Worm (Caenorhabditis elegans) whole organism, late embryonic: ENCODE measurements around the gene F17E9.4.

Experiments used
- C08G9.2 ChIP-seq: sonication (generic microtip); optimal IDR thresholded peaks from 2 replicates; lab custom pipeline; 2016; ENCODE audit warnings: mild to moderate bottlenecking, missing genetic modification characterization, moderate library complexity, missing compliant biosample characterization
- C38D4.7 ChIP-seq: fragments of 200-800 bp; sonication (Bioruptor generic); optimal IDR thresholded peaks from 2 replicates; lab custom pipeline; 2018; ENCODE audit warnings: mild to moderate bottlenecking, missing genetic modification characterization, moderate library complexity, missing compliant biosample characterization
- F13H6.1 ChIP-seq: sonication (generic microtip); optimal IDR thresholded peaks from 2 replicates; lab custom pipeline; 2016; ENCODE audit warnings: missing genetic modification characterization, missing compliant biosample characterization
- K02D7.2 ChIP-seq: sonication (generic microtip); optimal IDR thresholded peaks from 2 replicates; lab custom pipeline; 2017; ENCODE audit warnings: mild to moderate bottlenecking, missing genetic modification characterization, missing compliant biosample characterization
- K09A11.1 ChIP-seq: sonication (generic microtip); optimal IDR thresholded peaks from 2 replicates; lab custom pipeline; 2017; ENCODE audit warnings: antibody characterized with exemption, mild to moderate bottlenecking, missing genetic modification characterization, missing compliant biosample characterization; ENCODE audit not compliant: insufficient read depth
- T23F11.4 ChIP-seq: fragments of 200-800 bp; sonication (Bioruptor generic); optimal IDR thresholded peaks from 2 replicates; lab custom pipeline; 2018; ENCODE audit warnings: mild to moderate bottlenecking, missing genetic modification characterization, missing compliant biosample characterization
- Y22D7AL.16 ChIP-seq: sonication (generic microtip); optimal IDR thresholded peaks from 2 replicates; lab custom pipeline; 2016; ENCODE audit warnings: missing genetic modification characterization, missing compliant biosample characterization
- ahr-1 ChIP-seq: sonication (generic microtip); optimal IDR thresholded peaks from 2 replicates; lab custom pipeline; 2016; ENCODE audit warnings: missing genetic modification characterization, missing compliant biosample characterization
- ama-1 ChIP-seq: fragments of 150-350 bp; optimal IDR thresholded peaks from 2 replicates; lab custom pipeline; 2014
- ceh-14 ChIP-seq: sonication (generic microtip); optimal IDR thresholded peaks from 2 replicates; lab custom pipeline; 2016; ENCODE audit warnings: missing genotype, missing genetic modification characterization, missing compliant biosample characterization
- ceh-18 ChIP-seq: sonication (generic microtip); optimal IDR thresholded peaks from 2 replicates; lab custom pipeline; 2016; ENCODE audit warnings: missing genetic modification characterization, missing compliant biosample characterization
- ceh-19 ChIP-seq: fragments of 200-800 bp; sonication (Bioruptor generic); optimal IDR thresholded peaks from 2 replicates; lab custom pipeline; 2018; ENCODE audit warnings: mild to moderate bottlenecking, missing genetic modification characterization, missing compliant biosample characterization
- ceh-2 ChIP-seq: sonication (generic microtip); optimal IDR thresholded peaks from 2 replicates; lab custom pipeline; 2016; ENCODE audit warnings: missing genotype, missing genetic modification characterization, missing compliant biosample characterization
- ceh-22 ChIP-seq: sonication (generic microtip); optimal IDR thresholded peaks from 2 replicates; lab custom pipeline; 2017; ENCODE audit warnings: missing biosample characterization, missing genetic modification characterization
- ceh-24 ChIP-seq: sonication (generic microtip); optimal IDR thresholded peaks from 2 replicates; lab custom pipeline; 2016; ENCODE audit warnings: mild to moderate bottlenecking, missing genetic modification characterization, missing compliant biosample characterization
- ceh-30 ChIP-seq: fragments of 150-350 bp; optimal IDR thresholded peaks from 2 replicates; lab custom pipeline; 2014; ENCODE audit warnings: missing biosample characterization, missing genetic modification characterization
- ceh-31 ChIP-seq: sonication (generic microtip); optimal IDR thresholded peaks from 2 replicates; lab custom pipeline; 2016; ENCODE audit warnings: missing genetic modification characterization, missing compliant biosample characterization
- ceh-34 ChIP-seq: sonication (generic microtip); optimal IDR thresholded peaks from 2 replicates; lab custom pipeline; 2016; ENCODE audit warnings: mild to moderate bottlenecking, missing genetic modification characterization, missing compliant biosample characterization
- ceh-45 ChIP-seq: fragments of 200-800 bp; sonication (Bioruptor generic); IDR thresholded peaks from 2 replicates; pipeline ENCODE4 v1.3.6; 2022; ENCODE audit warnings: missing genetic modification reagents, missing genetic modification characterization, missing compliant biosample characterization
- ceh-48 ChIP-seq: sonication (generic microtip); optimal IDR thresholded peaks from 2 replicates; lab custom pipeline; 2016; ENCODE audit warnings: missing genetic modification characterization, inconsistent platforms, missing compliant biosample characterization
- ceh-6 ChIP-seq: fragments of 200-800 bp; sonication (Bioruptor generic); optimal IDR thresholded peaks from 2 replicates; lab custom pipeline; 2018; ENCODE audit warnings: mild to moderate bottlenecking, missing genetic modification characterization, missing compliant biosample characterization
- che-1 ChIP-seq: sonication (generic microtip); optimal IDR thresholded peaks from 2 replicates; lab custom pipeline; 2016; ENCODE audit warnings: mild to moderate bottlenecking, missing genetic modification characterization, missing compliant biosample characterization
- dmd-4 ChIP-seq: sonication (generic microtip); optimal IDR thresholded peaks from 2 replicates; lab custom pipeline; 2016; ENCODE audit warnings: borderline replicate concordance, missing genetic modification characterization, missing compliant biosample characterization
- elt-2 ChIP-seq: sonication (generic microtip); optimal IDR thresholded peaks from 2 replicates; lab custom pipeline; 2016; ENCODE audit warnings: missing genetic modification reagents, missing genetic modification characterization, missing compliant biosample characterization
- elt-4 ChIP-seq: sonication (generic microtip); optimal IDR thresholded peaks from 2 replicates; lab custom pipeline; 2016; ENCODE audit warnings: missing genetic modification characterization, missing compliant biosample characterization
- ets-4 ChIP-seq: sonication (generic microtip); optimal IDR thresholded peaks from 2 replicates; lab custom pipeline; 2016; ENCODE audit warnings: missing genetic modification characterization, missing compliant biosample characterization
- fax-1 ChIP-seq: sonication (generic microtip); optimal IDR thresholded peaks from 2 replicates; lab custom pipeline; 2016; ENCODE audit warnings: missing genotype, missing genetic modification characterization, missing compliant biosample characterization
- fkh-10 ChIP-seq: fragments of 150-350 bp; optimal IDR thresholded peaks from 2 replicates; lab custom pipeline; 2014; ENCODE audit warnings: missing biosample characterization, missing genetic modification reagents, missing genetic modification characterization
- fkh-6 ChIP-seq: sonication (generic microtip); optimal IDR thresholded peaks from 2 replicates; lab custom pipeline; 2016; ENCODE audit warnings: missing genetic modification characterization, missing compliant biosample characterization
- hlh-13 ChIP-seq: fragments of 200-800 bp; sonication (Bioruptor generic); optimal IDR thresholded peaks from 2 replicates; lab custom pipeline; 2018; ENCODE audit warnings: mild to moderate bottlenecking, missing genetic modification characterization, missing compliant biosample characterization
- hlh-15 ChIP-seq: sonication (generic microtip); optimal IDR thresholded peaks from 2 replicates; lab custom pipeline; 2016; ENCODE audit warnings: missing genetic modification characterization, missing compliant biosample characterization
- hlh-30 ChIP-seq: sonication (generic microtip); optimal IDR thresholded peaks from 2 replicates; lab custom pipeline; 2017; ENCODE audit warnings: antibody characterized with exemption, missing genetic modification characterization, missing compliant biosample characterization; ENCODE audit not compliant: insufficient read depth
- lim-6 ChIP-seq: sonication (generic microtip); optimal IDR thresholded peaks from 2 replicates; lab custom pipeline; 2016; ENCODE audit warnings: missing genetic modification characterization, missing compliant biosample characterization
- madf-2 ChIP-seq: sonication (generic microtip); optimal IDR thresholded peaks from 2 replicates; lab custom pipeline; 2017; ENCODE audit warnings: missing genetic modification characterization, missing compliant biosample characterization
- nfya-1 ChIP-seq: sonication (generic microtip); optimal IDR thresholded peaks from 2 replicates; lab custom pipeline; 2017; ENCODE audit warnings: missing genetic modification characterization, mild to moderate bottlenecking, missing compliant biosample characterization, antibody characterized with exemption, moderate library complexity
- nhr-11 ChIP-seq: fragments of 150-350 bp; optimal IDR thresholded peaks from 2 replicates; lab custom pipeline; 2014; ENCODE audit warnings: missing biosample characterization, missing genetic modification characterization
- nhr-232 ChIP-seq: sonication (generic microtip); optimal IDR thresholded peaks from 2 replicates; lab custom pipeline; 2016; ENCODE audit warnings: missing genetic modification characterization, missing compliant biosample characterization
- npax-4 ChIP-seq: sonication (generic microtip); optimal IDR thresholded peaks from 2 replicates; lab custom pipeline; 2016; ENCODE audit warnings: missing genetic modification characterization, missing compliant biosample characterization
- pat-9 ChIP-seq: fragments of 200-800 bp; sonication (Bioruptor generic); optimal IDR thresholded peaks from 2 replicates; lab custom pipeline; 2018; ENCODE audit warnings: mild to moderate bottlenecking, missing genetic modification characterization, moderate library complexity, missing compliant biosample characterization
- pha-2 ChIP-seq: sonication (generic microtip); optimal IDR thresholded peaks from 2 replicates; lab custom pipeline; 2017; ENCODE audit warnings: mild to moderate bottlenecking, missing genetic modification characterization, missing compliant biosample characterization
- pqm-1 ChIP-seq: sonication (generic microtip); optimal IDR thresholded peaks from 2 replicates; lab custom pipeline; 2016; ENCODE audit warnings: missing genetic modification characterization, missing compliant biosample characterization
- sdc-2 ChIP-seq: sonication (generic microtip); optimal IDR thresholded peaks from 2 replicates; lab custom pipeline; 2016; ENCODE audit warnings: missing genotype, missing genetic modification characterization, missing compliant biosample characterization
- sox-4 ChIP-seq: sonication (generic microtip); optimal IDR thresholded peaks from 2 replicates; lab custom pipeline; 2017; ENCODE audit warnings: mild to moderate bottlenecking, missing genetic modification characterization, inconsistent platforms, missing compliant biosample characterization
- syd-9 ChIP-seq: sonication (generic microtip); optimal IDR thresholded peaks from 2 replicates; lab custom pipeline; 2016; ENCODE audit warnings: mild to moderate bottlenecking, missing genetic modification characterization, moderate library complexity, missing compliant biosample characterization
- tbx-2 ChIP-seq: sonication (generic microtip); optimal IDR thresholded peaks from 2 replicates; lab custom pipeline; 2016; ENCODE audit warnings: missing genetic modification characterization, missing compliant biosample characterization
- unc-42 ChIP-seq: sonication (generic microtip); optimal IDR thresholded peaks from 2 replicates; lab custom pipeline; 2016; ENCODE audit warnings: missing genotype, missing genetic modification characterization, missing compliant biosample characterization
- unc-55 ChIP-seq: sonication (generic microtip); optimal IDR thresholded peaks from 2 replicates; lab custom pipeline; 2017; ENCODE audit warnings: missing biosample characterization, missing genetic modification reagents, missing genetic modification characterization
- unc-86 ChIP-seq: sonication (generic microtip); optimal IDR thresholded peaks from 2 replicates; lab custom pipeline; 2016; ENCODE audit warnings: missing genetic modification characterization, missing compliant biosample characterization
- ztf-16 ChIP-seq: sonication (generic microtip); optimal IDR thresholded peaks from 2 replicates; lab custom pipeline; 2017; ENCODE audit warnings: missing genetic modification characterization, missing compliant biosample characterization

F17E9.4 gene

ce11 chrIV:8375381-8375780 is 27.2 kb downstream of the F17E9.4 start (continued):
- TF ChIP-seq hlh-15 (tag; lab: Kevin White, UChicago) = peak; percentile 67
- peak; percentile 51 for TF ChIP-seq K02D7.2 (tag; lab: Kevin White, UChicago)
- peak; percentile 86 for TF ChIP-seq madf-2
- peak; percentile 82 for TF ChIP-seq nhr-232 (tag; lab: Kevin White, UChicago)
- peak; percentile 84 for TF ChIP-seq unc-86
- TF ChIP-seq C08G9.2 (tag; lab: Kevin White, UChicago) = peak; percentile 69
- TF ChIP-seq ama-1 (lab: Kevin White, UChicago) = no peak
- TF ChIP-seq ceh-34 (tag; lab: Kevin White, UChicago) = peak; percentile 87
- TF ChIP-seq F13H6.1 = peak; percentile 64
- peak; percentile 72 for TF ChIP-seq ceh-31 (tag; lab: Kevin White, UChicago)
- TF ChIP-seq fax-1 = peak; percentile 66
- peak; percentile 80 for TF ChIP-seq fkh-6 (tag; lab: Kevin White, UChicago)
- peak; percentile 67 for TF ChIP-seq K09A11.1 (tag; lab: Kevin White, UChicago)
- peak; percentile 94 for TF ChIP-seq elt-2
- TF ChIP-seq dmd-4 (tag; lab: Kevin White, UChicago) = peak; percentile 31
- peak; percentile 78 for TF ChIP-seq sox-4 (tag; lab: Kevin White, UChicago)
- TF ChIP-seq ahr-1 (tag; lab: Kevin White, UChicago) = peak; percentile 33
- peak; percentile 56 for TF ChIP-seq hlh-30
- peak; percentile 86 for TF ChIP-seq che-1 (tag; lab: Kevin White, UChicago)
- TF ChIP-seq ceh-22 (tag; lab: Kevin White, UChicago) = no peak
- TF ChIP-seq ztf-16 (tag; lab: Kevin White, UChicago) = peak; percentile 82
- peak; percentile 62 for TF ChIP-seq ceh-14 (tag; lab: Kevin White, UChicago)
- TF ChIP-seq pha-2 (tag; lab: Kevin White, UChicago) = peak; percentile 86
- peak; percentile 77 for TF ChIP-seq ceh-48 (tag; lab: Kevin White, UChicago)
- peak; percentile 86 for TF ChIP-seq tbx-2 (tag; lab: Kevin White, UChicago)
- TF ChIP-seq T23F11.4 = peak; percentile 63
- TF ChIP-seq ets-4 = peak; percentile 34
- peak; percentile 77 for TF ChIP-seq npax-4 (tag; lab: Kevin White, UChicago)
- peak; percentile 77 for TF ChIP-seq ceh-2
- TF ChIP-seq elt-4 (tag; lab: Kevin White, UChicago) = no peak
- TF ChIP-seq ceh-18 (tag; lab: Kevin White, UChicago) = peak; percentile 59
- TF ChIP-seq syd-9 = peak; percentile 89
- no peak for TF ChIP-seq nhr-11
- TF ChIP-seq C38D4.7 (GFP tag; lab: Kevin White, UChicago) = peak; percentile 87
- peak; percentile 87 for TF ChIP-seq pat-9

ce11 chrIV:8376923-8377322 is 28.8 kb downstream of the F17E9.4 start:
- TF ChIP-seq unc-55 (GFP tag; lab: Kevin White, UChicago) (no peak), ceh-18 (tag; lab: Kevin White, UChicago) (no peak), fax-1 (no peak), sdc-2 (no peak), lim-6 (tag; lab: Kevin White, UChicago) (no peak), T23F11.4 (no peak), ceh-14 (tag; lab: Kevin White, UChicago) (no peak), fkh-6 (tag; lab: Kevin White, UChicago) (no peak), ceh-30 (tag; lab: Kevin White, UChicago) (no peak), hlh-13 (GFP tag; lab: Kevin White, UChicago) (no peak), syd-9 (no peak), ceh-48 (tag; lab: Kevin White, UChicago) (no peak), elt-2 (no peak)

DNA sequence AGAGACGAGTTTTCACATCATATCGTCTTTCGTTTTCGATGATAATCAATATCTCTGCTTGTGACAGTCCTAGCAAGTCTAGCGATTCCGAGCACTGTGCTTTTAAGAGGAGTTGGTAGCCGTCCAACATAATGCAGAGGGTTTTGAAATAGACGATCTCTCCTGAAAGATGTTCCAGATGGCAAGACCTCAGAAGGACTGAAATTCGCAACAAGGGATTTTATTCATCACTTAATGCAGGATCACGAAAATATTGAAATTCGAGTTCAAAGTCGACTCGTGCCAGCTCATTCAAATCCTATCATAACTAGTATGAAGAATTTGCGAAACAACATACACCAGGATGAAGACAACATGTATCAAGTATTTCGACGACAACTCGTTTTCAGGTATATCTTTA is 29.3 kb downstream of the F17E9.4 start, which contains the start of gene D2096.7:
Gene D2096.7 (minus strand): TSS at position 130 of the 400 bp plus-strand sequence.
- TF ChIP-seq fkh-10 (no peak), pat-9 (no peak), ceh-6 (GFP tag; lab: Kevin White, UChicago) (no peak), Y22D7AL.16 (tag; lab: Kevin White, UChicago) (no peak), C08G9.2 (tag; lab: Kevin White, UChicago) (no peak), lim-6 (tag; lab: Kevin White, UChicago) (no peak), ceh-45 (GFP tag; lab: Robert Waterston, UW) (no peak), nfya-1 (tag; lab: Kevin White, UChicago) (no peak), ceh-19 (GFP tag; lab: Kevin White, UChicago) (no peak), ceh-24 (tag; lab: Kevin White, UChicago) (no peak), ztf-16 (tag; lab: Kevin White, UChicago) (no peak), unc-42 (tag; lab: Kevin White, UChicago) (no peak), pqm-1 (no peak)
